Worm (Caenorhabditis elegans) whole organism, late embryonic: ENCODE results near the gene C35B1.9.

Experiments
- ama-1 ChIP-seq: fragments of 150-350 bp; optimal IDR thresholded peaks from 2 replicates; lab custom pipeline; 2014
- fkh-10 ChIP-seq: fragments of 150-350 bp; optimal IDR thresholded peaks from 2 replicates; lab custom pipeline; 2014; ENCODE audit warnings: missing biosample characterization, missing genetic modification reagents, missing genetic modification characterization
- hlh-13 ChIP-seq: fragments of 200-800 bp; sonication (Bioruptor generic); optimal IDR thresholded peaks from 2 replicates; lab custom pipeline; 2018; ENCODE audit warnings: mild to moderate bottlenecking, missing genetic modification characterization, missing compliant biosample characterization
- hlh-8 ChIP-seq: sonication (generic microtip); optimal IDR thresholded peaks from 2 replicates; lab custom pipeline; 2016; ENCODE audit warnings: missing genotype, missing genetic modification characterization, missing compliant biosample characterization
- mec-3 ChIP-seq: sonication (generic microtip); optimal IDR thresholded peaks from 2 replicates; lab custom pipeline; 2016; ENCODE audit warnings: borderline replicate concordance, missing genetic modification characterization, missing compliant biosample characterization
- nhr-11 ChIP-seq: fragments of 150-350 bp; optimal IDR thresholded peaks from 2 replicates; lab custom pipeline; 2014; ENCODE audit warnings: missing biosample characterization, missing genetic modification characterization
- pag-3 ChIP-seq: sonication (generic microtip); optimal IDR thresholded peaks from 2 replicates; lab custom pipeline; 2016; ENCODE audit warnings: missing compliant biosample characterization, missing genetic modification characterization, borderline replicate concordance
- pat-9 ChIP-seq: fragments of 200-800 bp; sonication (Bioruptor generic); optimal IDR thresholded peaks from 2 replicates; lab custom pipeline; 2018; ENCODE audit warnings: mild to moderate bottlenecking, missing genetic modification characterization, moderate library complexity, missing compliant biosample characterization
- pha-4 ChIP-seq: fragments of 150-350 bp; optimal IDR thresholded peaks from 2 replicates; lab custom pipeline; 2018; ENCODE audit warnings: missing biosample characterization, missing genetic modification reagents, missing genetic modification characterization
- pqm-1 ChIP-seq: sonication (generic microtip); optimal IDR thresholded peaks from 2 replicates; lab custom pipeline; 2016; ENCODE audit warnings: missing genetic modification characterization, missing compliant biosample characterization
- unc-42 ChIP-seq: sonication (generic microtip); optimal IDR thresholded peaks from 2 replicates; lab custom pipeline; 2016; ENCODE audit warnings: missing genotype, missing genetic modification characterization, missing compliant biosample characterization
- unc-55 ChIP-seq: sonication (generic microtip); optimal IDR thresholded peaks from 2 replicates; lab custom pipeline; 2017; ENCODE audit warnings: missing biosample characterization, missing genetic modification reagents, missing genetic modification characterization

DNA sequence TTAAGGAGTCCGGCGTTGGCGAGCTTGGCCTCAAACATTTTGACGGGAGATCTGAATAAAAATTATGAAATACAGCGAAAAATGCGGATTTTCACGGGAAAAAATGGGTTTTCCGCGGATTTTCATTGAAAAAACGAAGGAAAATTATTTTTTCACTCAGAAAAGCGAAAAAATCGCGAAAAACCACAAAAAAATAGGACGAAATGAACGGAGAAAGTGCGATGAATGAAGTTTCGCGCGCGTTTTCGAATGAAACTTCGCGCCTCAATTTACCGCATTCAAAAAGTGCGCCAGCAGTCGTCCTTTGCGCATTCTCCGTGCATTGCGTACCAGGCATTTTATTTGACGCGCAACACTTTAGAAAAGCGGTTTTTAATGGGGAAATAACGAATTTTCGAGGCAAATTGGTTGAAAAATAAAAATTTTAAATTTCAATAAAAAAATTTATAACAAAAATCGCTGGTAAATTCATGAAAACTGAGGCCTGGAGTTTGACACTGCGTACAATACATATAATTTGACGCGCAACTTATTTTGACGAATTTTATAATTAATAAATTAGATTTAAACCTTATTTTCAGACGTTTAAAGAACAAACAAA is 31.2 kb downstream of the C35B1.9 start, which contains the start of gene pcn-1:
- TF ChIP-seq unc-55 (GFP tag; lab: Kevin White, UChicago) (peak; percentile 34), unc-42 (peak; percentile 65), pat-9 (tag; lab: Kevin White, UChicago) (no peak), nhr-11 (tag; lab: Kevin White, UChicago) (no peak), hlh-8 (tag; lab: Kevin White, UChicago) (no peak), hlh-13 (no peak), ama-1 (no peak), pha-4 (tag; lab: Kevin White, UChicago) (no peak), mec-3 (tag; lab: Kevin White, UChicago) (no peak), fkh-10 (GFP tag; lab: Kevin White, UChicago) (no peak), pag-3 (tag; lab: Kevin White, UChicago) (no peak), pqm-1 (tag; lab: Kevin White, UChicago) (no peak)
